Worm (Caenorhabditis elegans) whole organism, late embryonic: ENCODE measurements around the gene set-8.

ENCODE experiments used
- C38D4.7 ChIP-seq: fragments of 200-800 bp; sonication (Bioruptor generic); optimal IDR thresholded peaks from 2 replicates; lab custom pipeline; 2018; ENCODE audit warnings: mild to moderate bottlenecking, missing genetic modification characterization, moderate library complexity, missing compliant biosample characterization
- Y22D7AL.16 ChIP-seq: sonication (generic microtip); optimal IDR thresholded peaks from 2 replicates; lab custom pipeline; 2016; ENCODE audit warnings: missing genetic modification characterization, missing compliant biosample characterization
- ahr-1 ChIP-seq: sonication (generic microtip); optimal IDR thresholded peaks from 2 replicates; lab custom pipeline; 2016; ENCODE audit warnings: missing genetic modification characterization, missing compliant biosample characterization
- ama-1 ChIP-seq: fragments of 150-350 bp; optimal IDR thresholded peaks from 2 replicates; lab custom pipeline; 2014
- ceh-18 ChIP-seq: sonication (generic microtip); optimal IDR thresholded peaks from 2 replicates; lab custom pipeline; 2016; ENCODE audit warnings: missing genetic modification characterization, missing compliant biosample characterization
- ceh-19 ChIP-seq: fragments of 200-800 bp; sonication (Bioruptor generic); optimal IDR thresholded peaks from 2 replicates; lab custom pipeline; 2018; ENCODE audit warnings: mild to moderate bottlenecking, missing genetic modification characterization, missing compliant biosample characterization
- ceh-22 ChIP-seq: sonication (generic microtip); optimal IDR thresholded peaks from 2 replicates; lab custom pipeline; 2017; ENCODE audit warnings: missing biosample characterization, missing genetic modification characterization
- ceh-24 ChIP-seq: sonication (generic microtip); optimal IDR thresholded peaks from 2 replicates; lab custom pipeline; 2016; ENCODE audit warnings: mild to moderate bottlenecking, missing genetic modification characterization, missing compliant biosample characterization
- ceh-34 ChIP-seq: sonication (generic microtip); optimal IDR thresholded peaks from 2 replicates; lab custom pipeline; 2016; ENCODE audit warnings: mild to moderate bottlenecking, missing genetic modification characterization, missing compliant biosample characterization
- ceh-45 ChIP-seq: fragments of 200-800 bp; sonication (Bioruptor generic); IDR thresholded peaks from 2 replicates; pipeline ENCODE4 v1.3.6; 2022; ENCODE audit warnings: missing genetic modification reagents, missing genetic modification characterization, missing compliant biosample characterization
- ceh-9 ChIP-seq: sonication (generic microtip); optimal IDR thresholded peaks from 2 replicates; lab custom pipeline; 2016; ENCODE audit warnings: mild to moderate bottlenecking, missing genetic modification characterization, inconsistent platforms, missing compliant biosample characterization
- elt-2 ChIP-seq: sonication (generic microtip); optimal IDR thresholded peaks from 2 replicates; lab custom pipeline; 2016; ENCODE audit warnings: missing genetic modification reagents, missing genetic modification characterization, missing compliant biosample characterization
- eyg-1 ChIP-seq: sonication (generic microtip); optimal IDR thresholded peaks from 2 replicates; lab custom pipeline; 2016; ENCODE audit warnings: missing genotype, missing genetic modification characterization, missing compliant biosample characterization
- fkh-10 ChIP-seq: fragments of 150-350 bp; optimal IDR thresholded peaks from 2 replicates; lab custom pipeline; 2014; ENCODE audit warnings: missing biosample characterization, missing genetic modification reagents, missing genetic modification characterization
- fkh-6 ChIP-seq: sonication (generic microtip); optimal IDR thresholded peaks from 2 replicates; lab custom pipeline; 2016; ENCODE audit warnings: missing genetic modification characterization, missing compliant biosample characterization
- gmeb-2 ChIP-seq: sonication (generic microtip); optimal IDR thresholded peaks from 2 replicates; lab custom pipeline; 2016; ENCODE audit warnings: missing genetic modification characterization, inconsistent platforms, missing compliant biosample characterization
- hlh-13 ChIP-seq: fragments of 200-800 bp; sonication (Bioruptor generic); optimal IDR thresholded peaks from 2 replicates; lab custom pipeline; 2018; ENCODE audit warnings: mild to moderate bottlenecking, missing genetic modification characterization, missing compliant biosample characterization
- hlh-15 ChIP-seq: sonication (generic microtip); optimal IDR thresholded peaks from 2 replicates; lab custom pipeline; 2016; ENCODE audit warnings: missing genetic modification characterization, missing compliant biosample characterization
- hlh-30 ChIP-seq: sonication (generic microtip); optimal IDR thresholded peaks from 2 replicates; lab custom pipeline; 2017; ENCODE audit warnings: antibody characterized with exemption, missing genetic modification characterization, missing compliant biosample characterization; ENCODE audit not compliant: insufficient read depth
- hlh-6 ChIP-seq: sonication (generic microtip); optimal IDR thresholded peaks from 2 replicates; lab custom pipeline; 2016; ENCODE audit warnings: missing genotype, missing genetic modification characterization, missing compliant biosample characterization
- lim-6 ChIP-seq: sonication (generic microtip); optimal IDR thresholded peaks from 2 replicates; lab custom pipeline; 2016; ENCODE audit warnings: missing genetic modification characterization, missing compliant biosample characterization
- lin-11 ChIP-seq: fragments of 200-800 bp; sonication (Bioruptor generic); optimal IDR thresholded peaks from 2 replicates; lab custom pipeline; 2018; ENCODE audit warnings: mild to moderate bottlenecking, missing genetic modification characterization, missing compliant biosample characterization
- madf-2 ChIP-seq: sonication (generic microtip); optimal IDR thresholded peaks from 2 replicates; lab custom pipeline; 2017; ENCODE audit warnings: missing genetic modification characterization, missing compliant biosample characterization
- mec-3 ChIP-seq: sonication (generic microtip); optimal IDR thresholded peaks from 2 replicates; lab custom pipeline; 2016; ENCODE audit warnings: borderline replicate concordance, missing genetic modification characterization, missing compliant biosample characterization
- nfya-1 ChIP-seq: sonication (generic microtip); optimal IDR thresholded peaks from 2 replicates; lab custom pipeline; 2017; ENCODE audit warnings: missing genetic modification characterization, mild to moderate bottlenecking, missing compliant biosample characterization, antibody characterized with exemption, moderate library complexity
- nhr-11 ChIP-seq: fragments of 150-350 bp; optimal IDR thresholded peaks from 2 replicates; lab custom pipeline; 2014; ENCODE audit warnings: missing biosample characterization, missing genetic modification characterization
- npax-4 ChIP-seq: sonication (generic microtip); optimal IDR thresholded peaks from 2 replicates; lab custom pipeline; 2016; ENCODE audit warnings: missing genetic modification characterization, missing compliant biosample characterization
- pag-3 ChIP-seq: sonication (generic microtip); optimal IDR thresholded peaks from 2 replicates; lab custom pipeline; 2016; ENCODE audit warnings: missing compliant biosample characterization, missing genetic modification characterization, borderline replicate concordance
- pax-1 ChIP-seq: fragments of 150-350 bp; optimal IDR thresholded peaks from 2 replicates; lab custom pipeline; 2014; ENCODE audit warnings: missing biosample characterization, missing genetic modification characterization
- pha-2 ChIP-seq: sonication (generic microtip); optimal IDR thresholded peaks from 2 replicates; lab custom pipeline; 2017; ENCODE audit warnings: mild to moderate bottlenecking, missing genetic modification characterization, missing compliant biosample characterization
- pqm-1 ChIP-seq: sonication (generic microtip); optimal IDR thresholded peaks from 2 replicates; lab custom pipeline; 2016; ENCODE audit warnings: missing genetic modification characterization, missing compliant biosample characterization
- pros-1 ChIP-seq: fragments of 150-350 bp; optimal IDR thresholded peaks from 2 replicates; lab custom pipeline; 2014; ENCODE audit warnings: missing biosample characterization, missing genetic modification reagents, missing genetic modification characterization
- ref-2 ChIP-seq: sonication (generic microtip); optimal IDR thresholded peaks from 2 replicates; lab custom pipeline; 2016; ENCODE audit warnings: missing genetic modification characterization, missing compliant biosample characterization
- sox-2 ChIP-seq: fragments of 200-800 bp; sonication (Bioruptor generic); IDR thresholded peaks from 2 replicates; pipeline ENCODE4 v1.3.6; 2022; ENCODE audit warnings: missing genetic modification reagents, missing genetic modification characterization, missing compliant biosample characterization
- tbx-2 ChIP-seq: sonication (generic microtip); optimal IDR thresholded peaks from 2 replicates; lab custom pipeline; 2016; ENCODE audit warnings: missing genetic modification characterization, missing compliant biosample characterization
- tbx-7 ChIP-seq: sonication (generic microtip); optimal IDR thresholded peaks from 2 replicates; lab custom pipeline; 2016; ENCODE audit warnings: missing genotype, missing genetic modification characterization, missing compliant biosample characterization
- ttx-3 ChIP-seq: sonication (generic microtip); optimal IDR thresholded peaks from 2 replicates; lab custom pipeline; 2016; ENCODE audit warnings: missing genetic modification reagents, missing genetic modification characterization, missing compliant biosample characterization
- unc-3 ChIP-seq, 2 experiments: fragments of 200-800 bp in 1 of 2; sonication (Bioruptor generic) in 1 of 2; sonication (generic microtip) in 1 of 2; conservative IDR thresholded peaks in 1 of 2; optimal IDR thresholded peaks in 1 of 2; 2 replicates each; pipeline versions ENCODE4 v1.3.6 to Lab custom; 2016 to 2022; ENCODE audit warnings: missing compliant biosample characterization in 2 of 2, missing genetic modification characterization in 2 of 2, missing genetic modification reagents in 1 of 2
- unc-55 ChIP-seq: sonication (generic microtip); optimal IDR thresholded peaks from 2 replicates; lab custom pipeline; 2017; ENCODE audit warnings: missing biosample characterization, missing genetic modification reagents, missing genetic modification characterization
- unc-86 ChIP-seq: sonication (generic microtip); optimal IDR thresholded peaks from 2 replicates; lab custom pipeline; 2016; ENCODE audit warnings: missing genetic modification characterization, missing compliant biosample characterization
- zip-5 ChIP-seq: sonication (generic microtip); optimal IDR thresholded peaks from 2 replicates; lab custom pipeline; 2016; ENCODE audit warnings: missing genetic modification characterization, missing compliant biosample characterization
- ztf-16 ChIP-seq: sonication (generic microtip); optimal IDR thresholded peaks from 2 replicates; lab custom pipeline; 2017; ENCODE audit warnings: missing genetic modification characterization, missing compliant biosample characterization

Gene set-8

ce11 chrX:13442446-13442845 lies 4.1 kb upstream of the set-8 start (continued):
- TF ChIP-seq ceh-34 (peak; percentile 17), zip-5 (tag; lab: Kevin White, UChicago) (no peak), ztf-16 (tag; lab: Kevin White, UChicago) (no peak), ceh-22 (tag; lab: Kevin White, UChicago) (no peak), ttx-3 (no peak), npax-4 (tag; lab: Kevin White, UChicago) (no peak), Y22D7AL.16 (no peak), unc-86 (tag; lab: Kevin White, UChicago) (no peak), fkh-6 (no peak), sox-2 (GFP tag; lab: Robert Waterston, UW) (no peak), ahr-1 (no peak), lim-6 (tag; lab: Kevin White, UChicago) (no peak), ceh-24 (tag; lab: Kevin White, UChicago) (no peak), hlh-15 (tag; lab: Kevin White, UChicago) (no peak), pag-3 (tag; lab: Kevin White, UChicago) (no peak), lin-11 (tag; lab: Kevin White, UChicago) (no peak), gmeb-2 (tag; lab: Kevin White, UChicago) (no peak), tbx-2 (tag; lab: Kevin White, UChicago) (peak; percentile 3), elt-2 (tag; lab: Kevin White, UChicago) (peak; percentile 21), pax-1 (tag; lab: Kevin White, UChicago) (no peak), nhr-11 (no peak), pros-1 (tag; lab: Kevin White, UChicago) (no peak), ceh-19 (GFP tag; lab: Kevin White, UChicago) (no peak), hlh-30 (tag; lab: Kevin White, UChicago) (peak; percentile 11), ref-2 (tag; lab: Kevin White, UChicago) (peak; percentile 40), madf-2 (tag; lab: Kevin White, UChicago) (no peak), tbx-7 (tag; lab: Kevin White, UChicago) (no peak), hlh-6 (tag; lab: Kevin White, UChicago) (no peak), pqm-1 (no peak), nfya-1 (tag; lab: Kevin White, UChicago) (no peak), pha-2 (no peak), C38D4.7 (GFP tag; lab: Kevin White, UChicago) (no peak), hlh-13 (no peak), unc-3 (GFP tag; conservative IDR thresholded peaks at IDR 0.05; lab: Robert Waterston, UW) (0 out of 2 replicates have a peak, but pooled peaks have one; percentile 23), unc-3 (tag; optimal IDR thresholded peaks at IDR 0.05; lab: Kevin White, UChicago) (no peak), ama-1 (lab: Kevin White, UChicago) (no peak), ceh-9 (tag; lab: Kevin White, UChicago) (no peak), ceh-18 (tag; lab: Kevin White, UChicago) (peak; percentile 4), fkh-10 (GFP tag; lab: Kevin White, UChicago) (no peak), unc-55 (no peak)

ce11 chrX:13443283-13443682 lies 3.2 kb upstream of the set-8 start:
- no peak for TF ChIP-seq ceh-19 (GFP tag; lab: Kevin White, UChicago)
- TF ChIP-seq eyg-1 (tag; lab: Kevin White, UChicago), result no peak
- no peak for TF ChIP-seq mec-3
- TF ChIP-seq ceh-45 (GFP tag; lab: Robert Waterston, UW), result no peak
- no peak for TF ChIP-seq pag-3 (tag; lab: Kevin White, UChicago)
- no peak for TF ChIP-seq sox-2 (GFP tag; lab: Robert Waterston, UW)
- TF ChIP-seq zip-5 (tag; lab: Kevin White, UChicago), result no peak
